Worm (Caenorhabditis elegans) whole organism, L1 larva: ENCODE data around the gene sap-49.

ENCODE experiments used
- elt-3 ChIP-seq, 6 experiments: fragments of 150-350 bp in 1 of 6; sonication (generic microtip); optimal IDR thresholded peaks; 2 replicates each; lab custom pipeline; 2017 to 2018; ENCODE audit warnings: missing biosample characterization in 6 of 6, missing genetic modification characterization in 6 of 6, inconsistent platforms in 1 of 6
- lir-3 ChIP-seq: sonication (generic microtip); optimal IDR thresholded peaks from 2 replicates; lab custom pipeline; 2016; ENCODE audit warnings: mild to moderate bottlenecking, missing genetic modification characterization, moderate library complexity, missing compliant biosample characterization; ENCODE audit not compliant: poor library complexity
- mef-2 ChIP-seq: fragments of 150-350 bp; optimal IDR thresholded peaks from 2 replicates; lab custom pipeline; 2014; ENCODE audit warnings: missing biosample characterization, missing genetic modification characterization

DNA sequence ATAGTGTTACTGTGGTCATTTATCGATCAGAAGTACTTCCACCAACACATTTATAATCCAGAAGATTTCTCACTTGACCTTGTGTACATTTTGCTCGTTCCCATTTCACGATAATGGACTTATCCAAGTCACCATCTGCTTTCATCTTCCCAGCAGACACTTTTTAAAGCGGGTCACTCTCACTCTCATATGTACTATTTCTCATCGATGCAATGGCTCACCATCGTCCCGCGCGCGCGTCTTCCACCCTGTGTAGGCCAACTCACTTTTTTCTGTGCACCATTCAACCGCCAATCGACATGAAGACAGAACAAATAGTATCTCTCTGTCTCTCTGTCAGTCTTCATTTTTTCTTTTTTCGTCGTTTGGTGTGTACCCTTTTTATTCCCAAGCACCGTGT lies 16.6 kb upstream of the sap-49 start:
- TF ChIP-seq lir-3 (tag; lab: Kevin White, UChicago) (no peak), elt-3 (tag; optimal IDR thresholded peaks at IDR 0.05; lab: Kevin White, UChicago) (no peak), mef-2 (tag; lab: Kevin White, UChicago) (no peak)
